Worm (Caenorhabditis elegans) whole organism, young adult: ENCODE data around the gene viro-2.
A peak's percentile ranks its signal among the peaks of the same experiment; 100 is the strongest.

Experiments
- B0035.1 ChIP-seq: sonication (generic microtip); optimal IDR thresholded peaks from 2 replicates; lab custom pipeline; 2016; ENCODE audit warnings: missing genetic modification characterization, mild to moderate bottlenecking, missing compliant biosample characterization, missing genotype, missing genetic modification reagents
- B0336.3 ChIP-seq: fragments of 200-800 bp; sonication (Bioruptor generic); IDR thresholded peaks from 2 replicates; pipeline ENCODE4 v1.3.6; 2022; ENCODE audit warnings: missing genetic modification characterization, missing compliant biosample characterization
- C06A6.2 ChIP-seq: fragments of 200-800 bp; sonication (Bioruptor generic); conservative IDR thresholded peaks from 2 replicates; pipeline ENCODE4 v1.3.6; 2022; ENCODE audit warnings: missing genetic modification characterization, missing compliant biosample characterization
- D2030.7 ChIP-seq: fragments of 200-800 bp; sonication (Bioruptor generic); IDR thresholded peaks from 2 replicates; pipeline ENCODE4 v1.3.6; 2022; ENCODE audit warnings: missing genetic modification reagents, missing genetic modification characterization, missing compliant biosample characterization
- F10E7.11 ChIP-seq: sonication (generic microtip); optimal IDR thresholded peaks from 2 replicates; lab custom pipeline; 2017; ENCODE audit warnings: mild to moderate bottlenecking, missing genetic modification characterization, moderate library complexity, missing compliant biosample characterization
- F37B4.10 ChIP-seq: fragments of 200-800 bp; sonication (Bioruptor generic); IDR thresholded peaks from 2 replicates; pipeline ENCODE4 v1.3.6; 2022; ENCODE audit warnings: missing genetic modification characterization, missing compliant biosample characterization
- F52B5.7 ChIP-seq: sonication (generic microtip); optimal IDR thresholded peaks from 2 replicates; lab custom pipeline; 2016; ENCODE audit warnings: mild to moderate bottlenecking, missing genetic modification characterization, missing compliant biosample characterization
- F57A8.1 ChIP-seq: fragments of 200-800 bp; sonication (Bioruptor generic); optimal IDR thresholded peaks from 2 replicates; lab custom pipeline; 2018; ENCODE audit warnings: mild to moderate bottlenecking, missing genetic modification characterization, moderate library complexity, missing compliant biosample characterization
- F57C9.4 ChIP-seq: sonication (generic microtip); optimal IDR thresholded peaks from 2 replicates; lab custom pipeline; 2017; ENCODE audit warnings: mild to moderate bottlenecking, missing genetic modification characterization, missing compliant biosample characterization
- K12H6.12 ChIP-seq: fragments of 200-800 bp; sonication (Bioruptor generic); optimal IDR thresholded peaks from 2 replicates; lab custom pipeline; 2018; ENCODE audit warnings: mild to moderate bottlenecking, missing genetic modification characterization, missing compliant biosample characterization
- T07F8.4 ChIP-seq: sonication (generic microtip); optimal IDR thresholded peaks from 2 replicates; lab custom pipeline; 2016; ENCODE audit warnings: mild to moderate bottlenecking, missing genetic modification characterization, moderate library complexity, missing compliant biosample characterization
- T26A5.8 ChIP-seq: sonication (generic microtip); optimal IDR thresholded peaks from 2 replicates; lab custom pipeline; 2016; ENCODE audit warnings: missing genetic modification characterization, missing compliant biosample characterization
- Y53F4B.3 ChIP-seq: fragments of 200-800 bp; sonication (Bioruptor generic); IDR thresholded peaks from 2 replicates; pipeline ENCODE4 v1.3.6; 2022; ENCODE audit warnings: missing genetic modification reagents, missing genetic modification characterization, missing compliant biosample characterization
- Y53G8AR.9 ChIP-seq: fragments of 200-800 bp; sonication (Bioruptor generic); conservative IDR thresholded peaks from 2 replicates; pipeline ENCODE4 v1.3.6; 2022; ENCODE audit warnings: missing genetic modification reagents, missing genetic modification characterization, missing compliant biosample characterization
- Y67H2A.10 ChIP-seq: fragments of 200-800 bp; sonication (Bioruptor generic); conservative IDR thresholded peaks from 2 replicates; pipeline ENCODE4 v1.3.6; 2022; ENCODE audit warnings: missing genetic modification reagents, missing genetic modification characterization, missing compliant biosample characterization
- Y79H2A.3 ChIP-seq: fragments of 200-800 bp; sonication (Bioruptor generic); conservative IDR thresholded peaks from 2 replicates; pipeline ENCODE4 v1.3.6; 2022; ENCODE audit warnings: missing genetic modification reagents, missing genetic modification characterization, missing compliant biosample characterization
- attf-6 ChIP-seq: fragments of 200-800 bp; sonication (Bioruptor generic); IDR thresholded peaks from 2 replicates; pipeline ENCODE4 v1.3.6; 2022; ENCODE audit warnings: missing genetic modification reagents, missing genetic modification characterization, missing compliant biosample characterization
- bed-2 ChIP-seq: fragments of 200-800 bp; sonication (Bioruptor generic); IDR thresholded peaks from 2 replicates; pipeline ENCODE4 v1.3.6; 2022; ENCODE audit warnings: missing genetic modification reagents, missing genetic modification characterization, missing compliant biosample characterization
- ceh-100 ChIP-seq: fragments of 200-800 bp; sonication (Bioruptor generic); IDR thresholded peaks from 2 replicates; pipeline ENCODE4 v1.3.6; 2022; ENCODE audit warnings: missing genetic modification reagents, missing genetic modification characterization, missing compliant biosample characterization
- ceh-40 ChIP-seq: fragments of 200-800 bp; sonication (Bioruptor generic); IDR thresholded peaks from 2 replicates; pipeline ENCODE4 v1.3.6; 2022; ENCODE audit warnings: missing genetic modification characterization, missing compliant biosample characterization
- ceh-79 ChIP-seq: sonication (generic microtip); optimal IDR thresholded peaks from 2 replicates; lab custom pipeline; 2017; ENCODE audit warnings: mild to moderate bottlenecking, missing genetic modification characterization, missing compliant biosample characterization
- dox-1 ChIP-seq: fragments of 200-800 bp; sonication (Bioruptor generic); IDR thresholded peaks from 2 replicates; pipeline ENCODE4 v1.3.6; 2022; ENCODE audit warnings: missing genetic modification reagents, missing genetic modification characterization, missing compliant biosample characterization
- egl-44 ChIP-seq: fragments of 200-800 bp; sonication (Bioruptor generic); IDR thresholded peaks from 2 replicates; pipeline ENCODE4 v1.3.6; 2022; ENCODE audit warnings: missing genetic modification reagents, missing genetic modification characterization, missing compliant biosample characterization
- fkh-3 ChIP-seq: sonication (generic microtip); optimal IDR thresholded peaks from 2 replicates; lab custom pipeline; 2016; ENCODE audit warnings: mild to moderate bottlenecking, missing genetic modification characterization, missing compliant biosample characterization
- him-1 ChIP-seq: sonication (generic microtip); optimal IDR thresholded peaks from 2 replicates; lab custom pipeline; 2016; ENCODE audit warnings: missing genotype, missing genetic modification reagents, missing genetic modification characterization, missing compliant biosample characterization
- lag-1 ChIP-seq: fragments of 200-800 bp; sonication (Bioruptor generic); IDR thresholded peaks from 2 replicates; pipeline ENCODE4 v1.3.6; 2022; ENCODE audit warnings: missing genetic modification reagents, missing genetic modification characterization, missing compliant biosample characterization
- let-526 ChIP-seq: fragments of 200-800 bp; sonication (Bioruptor generic); IDR thresholded peaks from 2 replicates; pipeline ENCODE4 v1.3.6; 2022; ENCODE audit warnings: missing genetic modification reagents, missing genetic modification characterization, missing compliant biosample characterization
- lin-26 ChIP-seq: fragments of 200-800 bp; sonication (Bioruptor generic); IDR thresholded peaks from 2 replicates; pipeline ENCODE4 v1.3.6; 2022; ENCODE audit warnings: missing genetic modification reagents, missing genetic modification characterization, missing compliant biosample characterization
- lin-40 ChIP-seq: sonication (generic microtip); optimal IDR thresholded peaks from 2 replicates; lab custom pipeline; 2016; ENCODE audit warnings: missing genetic modification characterization, mild to moderate bottlenecking, missing compliant biosample characterization, missing genotype, missing genetic modification reagents
- madf-3 ChIP-seq: fragments of 200-800 bp; sonication (Bioruptor generic); IDR thresholded peaks from 2 replicates; pipeline ENCODE4 v1.3.6; 2022; ENCODE audit warnings: missing genetic modification reagents, missing genetic modification characterization, missing compliant biosample characterization
- mcd-1 ChIP-seq: fragments of 200-800 bp; sonication (Bioruptor generic); IDR thresholded peaks from 2 replicates; pipeline ENCODE4 v1.3.6; 2022; ENCODE audit warnings: missing genetic modification reagents, missing genetic modification characterization, missing compliant biosample characterization
- mes-4 ChIP-seq: sonication (generic microtip); optimal IDR thresholded peaks from 2 replicates; lab custom pipeline; 2016; ENCODE audit warnings: missing genotype, missing genetic modification characterization, missing compliant biosample characterization
- nfya-1 ChIP-seq: sonication (generic microtip); optimal IDR thresholded peaks from 2 replicates; lab custom pipeline; 2017; ENCODE audit warnings: antibody characterized with exemption, missing compliant biosample characterization, missing genetic modification characterization, borderline replicate concordance; ENCODE audit not compliant: insufficient read depth
- pbrm-1 ChIP-seq: fragments of 200-800 bp; sonication (Bioruptor generic); IDR thresholded peaks from 2 replicates; pipeline ENCODE4 v1.3.6; 2022; ENCODE audit warnings: missing genetic modification reagents, missing genetic modification characterization, missing compliant biosample characterization
- rec-8 ChIP-seq, 2 experiments: sonication (generic microtip); optimal IDR thresholded peaks; 2 replicates each; lab custom pipeline; 2016; ENCODE audit warnings: mild to moderate bottlenecking in 2 of 2, missing genetic modification characterization in 2 of 2, missing genetic modification reagents in 2 of 2, missing genotype in 2 of 2, missing biosample characterization in 1 of 2, missing compliant biosample characterization in 1 of 2, moderate library complexity in 1 of 2
- sea-2 ChIP-seq: fragments of 200-800 bp; sonication (Bioruptor generic); IDR thresholded peaks from 2 replicates; pipeline ENCODE4 v1.3.6; 2022; ENCODE audit warnings: missing genetic modification characterization, missing compliant biosample characterization
- snpc-1.1 ChIP-seq: sonication (generic microtip); optimal IDR thresholded peaks from 2 replicates; lab custom pipeline; 2017; ENCODE audit warnings: missing genetic modification characterization, mild to moderate bottlenecking, missing compliant biosample characterization, antibody characterized with exemption, moderate library complexity, missing genotype, missing genetic modification reagents; ENCODE audit not compliant: insufficient read depth
- snpc-4 ChIP-seq, 5 experiments: fragments of 150-350 bp in 1 of 5; sonication (generic microtip) in 4 of 5; optimal IDR thresholded peaks; 2 replicates each; lab custom pipeline; 2014 to 2018; ENCODE audit warnings: missing genetic modification characterization in 5 of 5, missing biosample characterization in 3 of 5, antibody characterized with exemption in 2 of 5, mild to moderate bottlenecking in 2 of 5, missing compliant biosample characterization in 2 of 5, missing genotype in 2 of 5, moderate library complexity in 2 of 5, missing genetic modification reagents in 1 of 5
- somi-1 ChIP-seq: fragments of 200-800 bp; sonication (Bioruptor generic); optimal IDR thresholded peaks from 2 replicates; lab custom pipeline; 2018; ENCODE audit warnings: mild to moderate bottlenecking, missing genetic modification characterization, missing compliant biosample characterization
- tbp1 ChIP-seq: fragments of 200-800 bp; sonication (Bioruptor generic); optimal IDR thresholded peaks from 2 replicates; lab custom pipeline; 2018; ENCODE audit warnings: mild to moderate bottlenecking, missing genetic modification characterization, missing compliant biosample characterization
- tbx-9 ChIP-seq: sonication (generic microtip); optimal IDR thresholded peaks from 2 replicates; lab custom pipeline; 2016; ENCODE audit warnings: borderline replicate concordance, missing genetic modification characterization, inconsistent platforms, missing compliant biosample characterization
- unc-62 ChIP-seq: fragments of 150-350 bp; optimal IDR thresholded peaks from 2 replicates; lab custom pipeline; 2014; ENCODE audit warnings: missing biosample characterization, missing genetic modification reagents, missing genetic modification characterization
- xnd-1 ChIP-seq: sonication (generic microtip); optimal IDR thresholded peaks from 2 replicates; lab custom pipeline; 2016; ENCODE audit warnings: missing genotype, missing genetic modification reagents, missing genetic modification characterization, missing compliant biosample characterization
- ztf-18 ChIP-seq: sonication (generic microtip); optimal IDR thresholded peaks from 2 replicates; lab custom pipeline; 2016; ENCODE audit warnings: missing genotype, mild to moderate bottlenecking, missing genetic modification characterization, missing compliant biosample characterization
- ztf-22 ChIP-seq: fragments of 200-800 bp; sonication (Bioruptor generic); optimal IDR thresholded peaks from 2 replicates; lab custom pipeline; 2018; ENCODE audit warnings: mild to moderate bottlenecking, missing genetic modification characterization, moderate library complexity, missing compliant biosample characterization

Gene viro-2

DNA sequence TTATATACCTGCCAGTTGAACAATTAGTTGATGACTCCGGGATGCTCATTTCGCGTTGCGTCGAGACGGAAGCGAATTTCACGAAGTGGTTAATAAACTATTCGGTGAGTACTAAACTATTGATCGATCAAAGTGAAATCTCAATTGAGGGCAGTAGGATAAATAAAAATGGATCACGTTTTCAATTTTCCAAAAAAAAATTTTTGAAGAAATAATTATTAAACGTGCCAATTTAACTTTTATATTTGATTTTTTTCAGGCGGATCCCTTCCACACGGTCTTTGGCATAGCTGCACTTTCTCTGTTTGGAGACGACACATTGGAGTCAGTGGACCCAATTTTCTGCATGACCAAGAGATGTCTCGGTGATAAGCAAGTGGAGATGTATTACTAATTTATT, 7.3 kb downstream of the viro-2 start, which contains the start of gene B0280.17:
Gene B0280.17 (minus strand): TSS at position 101 of the 400 bp plus-strand sequence.
- no peak for TF ChIP-seq pbrm-1 (GFP tag; lab: Robert Waterston, UW)
- no peak for TF ChIP-seq ceh-40
- TF ChIP-seq B0035.1 (tag; lab: Kevin White, UChicago): no peak
- no peak for TF ChIP-seq F10E7.11 (tag; lab: Kevin White, UChicago)
- TF ChIP-seq F37B4.10 (GFP tag; lab: Robert Waterston, UW): no peak
- TF ChIP-seq mcd-1 (GFP tag; lab: Robert Waterston, UW): no peak
- no peak for TF ChIP-seq B0336.3 (GFP tag; lab: Robert Waterston, UW)
- TF ChIP-seq him-1 (tag; lab: Kevin White, UChicago): no peak
- TF ChIP-seq somi-1 (GFP tag; lab: Kevin White, UChicago): no peak
- no peak for TF ChIP-seq Y53G8AR.9 (GFP tag; lab: Robert Waterston, UW)
- TF ChIP-seq Y53F4B.3 (GFP tag; lab: Robert Waterston, UW): no peak
- TF ChIP-seq let-526 (GFP tag; lab: Robert Waterston, UW): no peak
- TF ChIP-seq snpc-4 (GFP tag; optimal IDR thresholded peaks at IDR 0.05; lab: Kevin White, UChicago): no peak
- TF ChIP-seq snpc-4 (tag; optimal IDR thresholded peaks at IDR 0.05; lab: Kevin White, UChicago): no peak
- TF ChIP-seq F52B5.7 (tag; lab: Kevin White, UChicago): no peak
- TF ChIP-seq mes-4 (tag; lab: Kevin White, UChicago): no peak
- no peak for TF ChIP-seq sea-2 (GFP tag; lab: Robert Waterston, UW)
- no peak for TF ChIP-seq attf-6 (GFP tag; lab: Robert Waterston, UW)
- no peak for TF ChIP-seq bed-2 (GFP tag; lab: Robert Waterston, UW)

ce11 chrIII:7138178-7138577, 9.5 kb downstream of the viro-2 start, which contains the start of gene B0280.11:
B0280.11 (minus strand) TSS chrIII:7138278.
- TF ChIP-seq Y79H2A.3 (GFP tag; lab: Robert Waterston, UW) (no peak), F57A8.1 (no peak), T07F8.4 (tag; lab: Kevin White, UChicago) (no peak), F57C9.4 (tag; lab: Kevin White, UChicago) (no peak), D2030.7 (no peak), K12H6.12 (tag; lab: Kevin White, UChicago) (no peak), ceh-100 (GFP tag; lab: Robert Waterston, UW) (no peak), B0035.1 (tag; lab: Kevin White, UChicago) (no peak)
- TF ChIP-seq, all 124 proteins: peak for 0

DNA sequence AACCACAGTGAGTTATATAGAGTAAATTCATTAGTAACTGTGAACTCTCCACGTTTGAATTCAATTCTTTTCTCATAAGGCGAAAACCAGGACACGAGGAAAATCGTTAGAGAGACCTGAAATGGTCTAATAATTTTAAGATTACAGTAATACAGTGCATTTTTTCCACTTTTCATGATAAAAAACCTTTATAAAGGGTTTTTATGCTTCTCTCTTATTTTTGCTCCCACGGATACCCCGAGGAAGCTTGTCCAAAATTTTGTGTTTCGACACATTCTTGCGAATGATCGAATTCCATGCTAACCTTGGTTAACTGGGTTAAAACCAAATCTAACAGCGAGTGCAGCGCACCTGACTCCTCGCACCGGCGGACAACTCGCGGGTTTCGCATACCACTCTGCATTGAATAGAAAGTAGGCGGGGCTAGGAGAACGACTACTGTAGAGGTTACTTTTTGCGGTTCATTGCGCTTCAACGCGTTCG, 11.6 kb downstream of the viro-2 start:
- no peak for TF ChIP-seq fkh-3 (tag; lab: Kevin White, UChicago)
- TF ChIP-seq tbx-9 (tag; lab: Kevin White, UChicago): no peak
- TF ChIP-seq lag-1: no peak
- TF ChIP-seq dox-1 (GFP tag; lab: Robert Waterston, UW): peak; percentile 80
- peak; percentile 50; the same call in 1 of the 2 replicates for TF ChIP-seq madf-3 (GFP tag; lab: Robert Waterston, UW)
- peak in 1 of 2 experiments; percentile 49 for TF ChIP-seq rec-8 (tag; optimal IDR thresholded peaks at IDR 0.05; lab: Kevin White, UChicago)
- TF ChIP-seq ceh-40: no peak
- TF ChIP-seq snpc-1.1: peak; percentile 98
- no peak for TF ChIP-seq unc-62
- 0 out of 2 replicates have a peak, but pooled peaks have one; percentile 52 for TF ChIP-seq egl-44
- TF ChIP-seq Y67H2A.10 (GFP tag; lab: Robert Waterston, UW): no peak
- no peak for TF ChIP-seq T26A5.8 (tag; lab: Kevin White, UChicago)
- TF ChIP-seq mcd-1 (GFP tag; lab: Robert Waterston, UW): peak; percentile 55
- TF ChIP-seq ztf-18 (tag; lab: Kevin White, UChicago): peak; percentile 24
- TF ChIP-seq mes-4 (tag; lab: Kevin White, UChicago): no peak
- no peak for TF ChIP-seq xnd-1
- TF ChIP-seq tbp1: peak; percentile 78
- TF ChIP-seq nfya-1: no peak
- no peak for TF ChIP-seq ceh-79 (tag; lab: Kevin White, UChicago)
- peak; percentile 45; the same call in 1 of the 2 replicates for TF ChIP-seq lin-26 (GFP tag; lab: Robert Waterston, UW)
- TF ChIP-seq ztf-22 (GFP tag; lab: Kevin White, UChicago): no peak
- no peak for TF ChIP-seq lin-40 (tag; lab: Kevin White, UChicago)
- TF ChIP-seq C06A6.2 (GFP tag; lab: Robert Waterston, UW): no peak
